Worm (Caenorhabditis elegans): ENCODE data around the gene K09A9.8.

DNA sequence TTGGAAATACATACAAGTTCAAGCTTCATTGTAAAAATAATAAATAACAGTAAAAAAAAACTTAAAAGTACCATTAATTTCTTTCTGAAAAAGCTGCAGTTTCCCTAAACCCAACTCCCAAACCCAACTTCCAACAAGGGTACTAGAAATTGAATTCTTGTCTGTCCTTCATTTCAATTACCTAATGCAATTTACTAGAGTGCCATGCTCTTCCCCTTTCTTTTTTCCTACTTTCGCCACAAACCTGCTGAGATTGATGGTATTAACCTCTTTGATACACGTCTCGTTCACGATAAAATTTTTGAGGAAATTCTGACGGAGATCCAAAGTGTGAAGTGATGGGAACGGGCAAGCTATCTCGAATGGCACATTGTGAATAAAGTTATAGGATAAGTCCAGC is 49.1 kb downstream of the K09A9.8 start:
- TF ChIP-seq R02D3.7 (tag; optimal IDR thresholded peaks at IDR 0.05) (no peak), ceh-82 (tag; optimal IDR thresholded peaks at IDR 0.05) (no peak), egl-27 (tag; optimal IDR thresholded peaks at IDR 0.05) (no peak), nhr-25 (tag; optimal IDR thresholded peaks at IDR 0.05) (no peak), lin-39 (tag; optimal IDR thresholded peaks at IDR 0.05) (no peak), nhr-11 (tag; optimal IDR thresholded peaks at IDR 0.05) (no peak)

All from whole organism, L2 larva.